Worm (Caenorhabditis elegans) whole organism, L1 larva: ENCODE measurements around the gene coq-3.

Experiments used
- Y116A8C.19 ChIP-seq: sonication (generic microtip); optimal IDR thresholded peaks from 2 replicates; lab custom pipeline; 2016; ENCODE audit warnings: missing compliant biosample characterization, missing genetic modification characterization, borderline replicate concordance
- elt-3 ChIP-seq, 6 experiments: fragments of 150-350 bp in 1 of 6; sonication (generic microtip); optimal IDR thresholded peaks; 2 replicates each; lab custom pipeline; 2017 to 2018; ENCODE audit warnings: missing biosample characterization in 6 of 6, missing genetic modification characterization in 6 of 6, inconsistent platforms in 1 of 6
- fkh-10 ChIP-seq: sonication (generic microtip); optimal IDR thresholded peaks from 2 replicates; lab custom pipeline; 2017; ENCODE audit warnings: missing biosample characterization, missing genetic modification reagents, missing genetic modification characterization
- grh-1 ChIP-seq: fragments of 200-800 bp; sonication (Bioruptor generic); IDR thresholded peaks from 2 replicates; pipeline ENCODE4 v1.3.6; 2022; ENCODE audit warnings: missing genetic modification reagents, missing genetic modification characterization, missing compliant biosample characterization
- hlh-4 ChIP-seq: sonication (generic microtip); optimal IDR thresholded peaks from 2 replicates; lab custom pipeline; 2016; ENCODE audit warnings: mild to moderate bottlenecking, missing genetic modification characterization, missing compliant biosample characterization
- mdl-1 ChIP-seq, 2 experiments: fragments of 150-350 bp; optimal IDR thresholded peaks; 2 replicates each; lab custom pipeline; 2014 to 2017; ENCODE audit warnings: missing biosample characterization in 2 of 2, missing genetic modification characterization in 2 of 2, inconsistent platforms in 1 of 2
- mep-1 ChIP-seq: fragments of 150-350 bp; optimal IDR thresholded peaks from 2 replicates; lab custom pipeline; 2014; ENCODE audit warnings: missing biosample characterization, missing genetic modification characterization
- snpc-4 ChIP-seq: fragments of 150-350 bp; optimal IDR thresholded peaks from 2 replicates; lab custom pipeline; 2014; ENCODE audit warnings: missing biosample characterization, missing genetic modification characterization
- sptf-1 ChIP-seq: fragments of 150-350 bp; optimal IDR thresholded peaks from 2 replicates; lab custom pipeline; 2014; ENCODE audit warnings: missing biosample characterization, missing genetic modification characterization

ce11 chrIV:14773280-14774071, 22.6 kb downstream of the coq-3 start, which contains the start of gene Y57G11C.36:
- TF ChIP-seq snpc-4 (tag; lab: Kevin White, UChicago): no peak
- no peak for TF ChIP-seq sptf-1
- no peak for TF ChIP-seq elt-3 (tag; optimal IDR thresholded peaks at IDR 0.05; lab: Kevin White, UChicago)
- TF ChIP-seq mep-1 (tag; lab: Kevin White, UChicago): no peak
- TF ChIP-seq hlh-4 (tag; lab: Kevin White, UChicago): no peak
- TF ChIP-seq Y116A8C.19: no peak
- TF ChIP-seq grh-1 (GFP tag; lab: Robert Waterston, UW): no peak
- TF ChIP-seq fkh-10 (GFP tag; lab: Kevin White, UChicago): no peak
- TF ChIP-seq mdl-1 (tag; optimal IDR thresholded peaks at IDR 0.05; lab: Kevin White, UChicago): no peak
